Fruit fly (Drosophila melanogaster) whole organism, adult: ENCODE data around the gene RpS30.

Source experiments
- CG11617 ChIP-seq: fragments of 200-800 bp; sonication (Bioruptor generic); optimal IDR thresholded peaks from 2 replicates; lab custom pipeline; 2017; ENCODE audit warnings: mild to moderate bottlenecking, missing biosample characterization, missing genetic modification reagents, missing genetic modification characterization
- CG14711 ChIP-seq: fragments of 200-800 bp; sonication (Bioruptor generic); optimal IDR thresholded peaks from 2 replicates; lab custom pipeline; 2018; ENCODE audit warnings: missing biosample characterization, mild to moderate bottlenecking, missing genetic modification characterization, moderate library complexity
- CG1620 ChIP-seq: fragments of 200-800 bp; sonication (Bioruptor generic); optimal IDR thresholded peaks from 2 replicates; lab custom pipeline; 2016; ENCODE audit warnings: missing biosample characterization, missing genetic modification characterization
- CG33017 ChIP-seq: fragments of 200-800 bp; sonication (Bioruptor generic); optimal IDR thresholded peaks from 2 replicates; lab custom pipeline; 2018; ENCODE audit warnings: missing biosample characterization, mild to moderate bottlenecking, missing genetic modification characterization, moderate library complexity
- CG5204 ChIP-seq: fragments of 200-800 bp; sonication (Bioruptor generic); optimal IDR thresholded peaks from 2 replicates; lab custom pipeline; 2016; ENCODE audit warnings: missing biosample characterization, missing genetic modification characterization
- Crg-1 ChIP-seq: fragments of 200-800 bp; sonication (Bioruptor generic); optimal IDR thresholded peaks from 2 replicates; lab custom pipeline; 2016; ENCODE audit warnings: missing biosample characterization, missing genetic modification characterization
- Mnt ChIP-seq: fragments of 200-800 bp; sonication (Bioruptor generic); optimal IDR thresholded peaks from 2 replicates; lab custom pipeline; 2016; ENCODE audit warnings: missing biosample characterization, mild to moderate bottlenecking, missing genetic modification characterization
- kay ChIP-seq: fragments of 200-800 bp; sonication (Bioruptor generic); peaks from one replicate; lab custom pipeline; 2016; ENCODE audit warnings: missing biosample characterization, missing genetic modification characterization, borderline replicate concordance
- pad ChIP-seq: fragments of 200-800 bp; sonication (Bioruptor generic); optimal IDR thresholded peaks from 3 replicates; lab custom pipeline; 2017; ENCODE audit warnings: missing biosample characterization, missing genetic modification characterization, mild to moderate bottlenecking, moderate library complexity, missing genetic modification reagents

DNA sequence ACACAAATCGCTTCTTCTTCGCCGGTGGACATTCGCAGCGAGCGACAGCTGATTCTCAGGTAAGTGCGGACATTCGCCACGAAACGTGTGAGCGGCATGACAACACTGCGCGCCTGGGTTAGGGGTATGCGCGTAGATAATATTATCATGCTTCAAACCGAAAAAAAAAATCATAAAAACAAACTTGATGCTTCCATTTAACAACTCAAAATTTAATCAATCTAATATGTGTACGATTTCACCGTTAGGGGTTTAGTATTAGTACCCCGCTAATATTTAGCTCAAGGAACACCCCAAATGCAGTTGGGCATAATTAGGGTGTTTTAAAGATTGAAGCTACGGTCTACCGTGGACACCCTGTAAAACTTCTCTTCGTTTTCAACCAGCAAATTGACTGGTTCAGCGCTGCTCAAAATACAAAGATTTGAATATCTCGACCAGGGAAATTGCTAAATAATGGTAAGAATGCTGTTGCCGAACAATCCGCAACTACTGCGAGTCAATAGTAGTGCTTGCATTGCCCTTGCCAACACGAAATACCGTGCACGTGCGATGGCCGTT lies 28.4 kb upstream of the RpS30 start, which contains the start of the genes CG17271 and RpS20:
- TF ChIP-seq CG14711 (tag; lab: Kevin White, UChicago) = peak; percentile 92
- no peak for TF ChIP-seq CG5204 (GFP tag; lab: Kevin White, UChicago)
- TF ChIP-seq Mnt (GFP tag; lab: Kevin White, UChicago) = peak; percentile 95
- peak; percentile 69 for TF ChIP-seq CG33017
- peak; percentile 79 for TF ChIP-seq Crg-1 (GFP tag; lab: Kevin White, UChicago)
- TF ChIP-seq kay (GFP tag; lab: Kevin White, UChicago) = no peak
- TF ChIP-seq CG11617 = peak; percentile 92
- peak; percentile 87 for TF ChIP-seq CG1620 (GFP tag; lab: Kevin White, UChicago)
- TF ChIP-seq pad (GFP tag; lab: Kevin White, UChicago) = peak; percentile 75
